Worm (Caenorhabditis elegans) whole organism, L4 larva: ENCODE measurements around the gene blos-7.
A peak's percentile ranks its signal among the peaks of the same experiment; 100 is the strongest.

ENCODE experiments used
- F10B5.3 ChIP-seq: sonication (generic microtip); optimal IDR thresholded peaks from 2 replicates; lab custom pipeline; 2016; ENCODE audit warnings: mild to moderate bottlenecking, missing genetic modification characterization, missing compliant biosample characterization
- F44E2.7 ChIP-seq: fragments of 200-800 bp; sonication (Bioruptor generic); IDR thresholded peaks from 2 replicates; pipeline ENCODE4 v2.1.2; 2022; ENCODE audit warnings: missing genetic modification characterization, missing compliant biosample characterization
- R02D3.7 ChIP-seq: fragments of 150-350 bp; sonication (generic microtip); optimal IDR thresholded peaks from 3 replicates; lab custom pipeline; 2014; ENCODE audit warnings: missing biosample characterization, missing genetic modification characterization
- T20F7.1 ChIP-seq: fragments of 200-800 bp; sonication (Bioruptor generic); optimal IDR thresholded peaks from 2 replicates; lab custom pipeline; 2018; ENCODE audit warnings: mild to moderate bottlenecking, missing genetic modification characterization, missing compliant biosample characterization
- Y48G9A.11 ChIP-seq: fragments of 200-800 bp; sonication (Bioruptor generic); IDR thresholded peaks from 2 replicates; pipeline ENCODE4 v1.3.6; 2022; ENCODE audit warnings: missing genetic modification reagents, missing genetic modification characterization, missing compliant biosample characterization
- Y5F2A.4 ChIP-seq: fragments of 200-800 bp; sonication (Bioruptor generic); optimal IDR thresholded peaks from 2 replicates; lab custom pipeline; 2018; ENCODE audit warnings: mild to moderate bottlenecking, missing genetic modification characterization, missing compliant biosample characterization
- ZK546.5 ChIP-seq, 2 experiments: sonication (generic microtip); optimal IDR thresholded peaks; 2 replicates each; lab custom pipeline; 2017; ENCODE audit warnings: missing biosample characterization in 2 of 2, missing genetic modification characterization in 2 of 2
- aha-1 ChIP-seq: fragments of 150-350 bp; peaks from one replicate; lab custom pipeline; 2014; ENCODE audit warnings: missing biosample characterization, missing genetic modification characterization
- arid-1 ChIP-seq: fragments of 200-800 bp; sonication (Bioruptor generic); conservative IDR thresholded peaks from 2 replicates; pipeline ENCODE4 v1.3.6; 2022; ENCODE audit warnings: missing genetic modification reagents, missing genetic modification characterization, missing compliant biosample characterization
- attf-4 ChIP-seq: sonication (generic microtip); optimal IDR thresholded peaks from 3 replicates; lab custom pipeline; 2017; ENCODE audit warnings: missing biosample characterization, missing genetic modification characterization
- ceh-20 ChIP-seq: fragments of 200-800 bp; sonication (Bioruptor generic); IDR thresholded peaks from 2 replicates; pipeline ENCODE4 v1.3.6; 2022; ENCODE audit warnings: missing genetic modification reagents, missing genetic modification characterization, missing compliant biosample characterization
- ceh-28 ChIP-seq: fragments of 150-350 bp; optimal IDR thresholded peaks from 2 replicates; lab custom pipeline; 2014; ENCODE audit warnings: missing biosample characterization, missing genetic modification reagents, missing genetic modification characterization
- ceh-32 ChIP-seq: sonication (generic microtip); optimal IDR thresholded peaks from 2 replicates; lab custom pipeline; 2016; ENCODE audit warnings: mild to moderate bottlenecking, missing genetic modification characterization, missing compliant biosample characterization; ENCODE audit not compliant: poor library complexity
- ceh-62 ChIP-seq: sonication (generic microtip); optimal IDR thresholded peaks from 2 replicates; lab custom pipeline; 2017; ENCODE audit warnings: missing biosample characterization, missing genetic modification characterization
- ces-1 ChIP-seq: fragments of 150-350 bp; sonication (generic microtip); optimal IDR thresholded peaks from 4 replicates; lab custom pipeline; 2014; ENCODE audit warnings: missing biosample characterization, missing genetic modification reagents, missing genetic modification characterization
- ctbp-1 ChIP-seq: fragments of 200-800 bp; sonication (Bioruptor generic); IDR thresholded peaks from 2 replicates; pipeline ENCODE4 v1.3.6; 2022; ENCODE audit warnings: missing genetic modification reagents, missing genetic modification characterization, missing compliant biosample characterization
- daf-19 ChIP-seq: fragments of 200-800 bp; sonication (Bioruptor generic); conservative IDR thresholded peaks from 2 replicates; pipeline ENCODE4 v1.3.6; 2022; ENCODE audit warnings: missing genetic modification characterization, missing compliant biosample characterization
- dmd-6 ChIP-seq: fragments of 200-800 bp; sonication (Bioruptor generic); IDR thresholded peaks from 2 replicates; pipeline ENCODE4 v1.3.6; 2022; ENCODE audit warnings: missing genetic modification reagents, missing genetic modification characterization, missing compliant biosample characterization
- dmd-8 ChIP-seq: fragments of 200-800 bp; sonication (Bioruptor generic); IDR thresholded peaks from 2 replicates; pipeline ENCODE4 v1.3.6; 2022; ENCODE audit warnings: missing genetic modification characterization, missing compliant biosample characterization
- dpl-1 ChIP-seq: fragments of 150-350 bp; optimal IDR thresholded peaks from 2 replicates; lab custom pipeline; 2014; ENCODE audit warnings: missing biosample characterization, missing genetic modification reagents, missing genetic modification characterization
- egl-27 ChIP-seq: sonication (generic microtip); optimal IDR thresholded peaks from 3 replicates; lab custom pipeline; 2017; ENCODE audit warnings: missing biosample characterization, missing genetic modification reagents, missing genetic modification characterization
- fkh-10 ChIP-seq: fragments of 150-350 bp; optimal IDR thresholded peaks from 2 replicates; lab custom pipeline; 2014; ENCODE audit warnings: missing biosample characterization, missing genetic modification reagents, missing genetic modification characterization
- gei-8 ChIP-seq: fragments of 200-800 bp; sonication (Bioruptor generic); optimal IDR thresholded peaks from 2 replicates; lab custom pipeline; 2018; ENCODE audit warnings: mild to moderate bottlenecking, missing genetic modification characterization, missing compliant biosample characterization
- hif-1 ChIP-seq, 2 experiments: sonication (generic microtip); optimal IDR thresholded peaks; 2 replicates each; lab custom pipeline; 2016 to 2017; ENCODE audit warnings: missing compliant biosample characterization in 2 of 2, missing genetic modification characterization in 2 of 2, missing genetic modification reagents in 2 of 2, missing genotype in 2 of 2, mild to moderate bottlenecking in 1 of 2
- hmg-1.1 ChIP-seq: fragments of 200-800 bp; sonication (Bioruptor generic); IDR thresholded peaks from 2 replicates; pipeline ENCODE4 v1.3.6; 2022; ENCODE audit warnings: missing genetic modification reagents, missing genetic modification characterization, missing compliant biosample characterization
- jun-1 ChIP-seq: fragments of 150-350 bp; optimal IDR thresholded peaks from 2 replicates; lab custom pipeline; 2014; ENCODE audit warnings: missing biosample characterization, missing genetic modification reagents, missing genetic modification characterization
- lin-1 ChIP-seq: fragments of 200-800 bp; sonication (Bioruptor generic); IDR thresholded peaks from 2 replicates; pipeline ENCODE4 v1.3.6; 2022; ENCODE audit warnings: missing genetic modification reagents, missing genetic modification characterization, missing compliant biosample characterization
- lin-13 ChIP-seq: fragments of 150-350 bp; optimal IDR thresholded peaks from 2 replicates; lab custom pipeline; 2014; ENCODE audit warnings: missing biosample characterization, missing genetic modification reagents, missing genetic modification characterization
- lin-38 ChIP-seq: fragments of 200-800 bp; sonication (Bioruptor generic); IDR thresholded peaks from 2 replicates; pipeline ENCODE4 v1.3.6; 2022; ENCODE audit warnings: missing genetic modification reagents, missing genetic modification characterization, missing compliant biosample characterization
- lir-3 ChIP-seq: sonication (generic microtip); optimal IDR thresholded peaks from 2 replicates; lab custom pipeline; 2016; ENCODE audit warnings: mild to moderate bottlenecking, missing genetic modification characterization, missing compliant biosample characterization
- madf-5 ChIP-seq, 2 experiments: fragments of 200-800 bp; sonication (Bioruptor generic); IDR thresholded peaks; 2 replicates each; pipeline ENCODE4 v1.3.6; 2022; ENCODE audit warnings: missing compliant biosample characterization in 2 of 2, missing genetic modification characterization in 2 of 2
- mep-1 ChIP-seq: fragments of 150-350 bp; sonication (generic microtip); optimal IDR thresholded peaks from 3 replicates; lab custom pipeline; 2014; ENCODE audit warnings: missing biosample characterization, missing genetic modification characterization
- mes-2 ChIP-seq: sonication (generic microtip); optimal IDR thresholded peaks from 2 replicates; lab custom pipeline; 2016; ENCODE audit warnings: missing genotype, mild to moderate bottlenecking, missing genetic modification characterization, missing compliant biosample characterization; ENCODE audit not compliant: poor library complexity, severe bottlenecking
- mxl-3 ChIP-seq: fragments of 200-800 bp; sonication (Bioruptor generic); optimal IDR thresholded peaks from 2 replicates; lab custom pipeline; 2018; ENCODE audit warnings: mild to moderate bottlenecking, missing genetic modification characterization, missing compliant biosample characterization
- nhr-237 ChIP-seq: sonication (generic microtip); optimal IDR thresholded peaks from 2 replicates; lab custom pipeline; 2017; ENCODE audit warnings: missing biosample characterization, missing genetic modification characterization
- nhr-28 ChIP-seq: fragments of 150-350 bp; optimal IDR thresholded peaks from 2 replicates; lab custom pipeline; 2014; ENCODE audit warnings: missing biosample characterization, missing genetic modification characterization
- nhr-48 ChIP-seq: sonication (generic microtip); optimal IDR thresholded peaks from 2 replicates; lab custom pipeline; 2016; ENCODE audit warnings: mild to moderate bottlenecking, missing genetic modification characterization, missing compliant biosample characterization
- nhr-77 ChIP-seq: fragments of 150-350 bp; optimal IDR thresholded peaks from 2 replicates; lab custom pipeline; 2014; ENCODE audit warnings: missing biosample characterization, missing genetic modification characterization
- saeg-2 ChIP-seq: fragments of 200-800 bp; sonication (Bioruptor generic); IDR thresholded peaks from 2 replicates; pipeline ENCODE4 v1.3.6; 2022; ENCODE audit warnings: missing genetic modification reagents, missing genetic modification characterization, missing compliant biosample characterization
- sdz-12 ChIP-seq: fragments of 200-800 bp; sonication (Bioruptor generic); optimal IDR thresholded peaks from 2 replicates; lab custom pipeline; 2018; ENCODE audit warnings: mild to moderate bottlenecking, missing genetic modification characterization, missing compliant biosample characterization
- skn-1 ChIP-seq: fragments of 150-350 bp; optimal IDR thresholded peaks from 2 replicates; lab custom pipeline; 2014; ENCODE audit warnings: missing biosample characterization, missing genetic modification characterization
- snpc-1.2 ChIP-seq: fragments of 200-800 bp; sonication (Bioruptor generic); IDR thresholded peaks from 2 replicates; pipeline ENCODE4 v1.3.6; 2022; ENCODE audit warnings: missing genetic modification reagents, missing genetic modification characterization, missing compliant biosample characterization
- snpc-4 ChIP-seq: fragments of 150-350 bp; optimal IDR thresholded peaks from 2 replicates; lab custom pipeline; 2014; ENCODE audit warnings: missing biosample characterization, missing genetic modification characterization
- tra-1 ChIP-seq: fragments of 200-800 bp; sonication (Bioruptor generic); IDR thresholded peaks from 2 replicates; pipeline ENCODE4 v1.3.6; 2022; ENCODE audit warnings: missing genetic modification reagents, missing genetic modification characterization, missing compliant biosample characterization
- unc-130 ChIP-seq: sonication (generic microtip); optimal IDR thresholded peaks from 2 replicates; lab custom pipeline; 2016; ENCODE audit warnings: missing genetic modification reagents, missing genetic modification characterization, missing compliant biosample characterization
- unc-62 ChIP-seq, 3 experiments: fragments of 150-350 bp in 1 of 3; sonication (generic microtip); optimal IDR thresholded peaks in 2 of 3; peaks in 1 of 3; 1 replicate in 1 of 3; 2 replicates in 2 of 3; lab custom pipeline; 2014 to 2017; ENCODE audit warnings: missing biosample characterization in 3 of 3, missing genetic modification characterization in 3 of 3, missing genetic modification reagents in 3 of 3, missing genotype in 1 of 3
- vab-7 ChIP-seq: fragments of 200-800 bp; sonication (Bioruptor generic); IDR thresholded peaks from 2 replicates; pipeline ENCODE4 v1.3.6; 2022; ENCODE audit warnings: missing genetic modification reagents, missing genetic modification characterization, missing compliant biosample characterization
- zag-1 ChIP-seq: fragments of 150-350 bp; optimal IDR thresholded peaks from 2 replicates; lab custom pipeline; 2014; ENCODE audit warnings: missing biosample characterization, missing genetic modification characterization
- zip-2 ChIP-seq: fragments of 150-350 bp; optimal IDR thresholded peaks from 2 replicates; lab custom pipeline; 2014; ENCODE audit warnings: missing biosample characterization, missing genetic modification characterization
- ztf-11 ChIP-seq: fragments of 150-350 bp; optimal IDR thresholded peaks from 2 replicates; lab custom pipeline; 2014; ENCODE audit warnings: missing biosample characterization, missing genetic modification characterization

Gene blos-7

ce11 chrIV:3551777-3552462, 30.8 kb downstream of the blos-7 start (continued):
- TF ChIP-seq lin-38 (GFP tag; lab: Robert Waterston, UW) (peak; percentile 85), vab-7 (GFP tag; lab: Robert Waterston, UW) (peak; percentile 76), nhr-48 (tag; lab: Kevin White, UChicago) (peak; percentile 45), nhr-237 (tag; lab: Kevin White, UChicago) (no peak), snpc-1.2 (GFP tag; lab: Robert Waterston, UW) (peak; percentile 78; the same call in 1 of the 2 replicates), hmg-1.1 (peak; percentile 83), snpc-4 (no peak), nhr-77 (tag; lab: Kevin White, UChicago) (no peak), dmd-6 (GFP tag; lab: Robert Waterston, UW) (peak; percentile 64), arid-1 (GFP tag; lab: Robert Waterston, UW) (peak; percentile 68), unc-130 (GFP tag; lab: Kevin White, UChicago) (peak; percentile 26), hif-1 (tag; optimal IDR thresholded peaks at IDR 0.05; lab: Kevin White, UChicago) (peak in 1 of 2 experiments; percentile 15), F10B5.3 (tag; lab: Kevin White, UChicago) (no peak), saeg-2 (peak; percentile 51; the same call in 1 of the 2 replicates), ztf-11 (tag; lab: Kevin White, UChicago) (no peak), jun-1 (tag; lab: Kevin White, UChicago) (no peak), dmd-8 (peak; percentile 84), ZK546.5 (tag; optimal IDR thresholded peaks at IDR 0.05; lab: Kevin White, UChicago) (no peak), daf-19 (GFP tag; lab: Robert Waterston, UW) (no peak), ceh-32 (no peak), R02D3.7 (tag; lab: Kevin White, UChicago) (no peak), mes-2 (tag; lab: Kevin White, UChicago) (peak; percentile 83), zip-2 (tag; lab: Kevin White, UChicago) (peak; percentile 24), Y48G9A.11 (GFP tag; lab: Robert Waterston, UW) (peak; percentile 55; the same call in 1 of the 2 replicates), attf-4 (tag; lab: Kevin White, UChicago) (no peak), fkh-10 (GFP tag; lab: Kevin White, UChicago) (no peak), lir-3 (tag; lab: Kevin White, UChicago) (peak; percentile 22), gei-8 (GFP tag; lab: Kevin White, UChicago) (no peak), dpl-1 (GFP tag; lab: Kevin White, UChicago) (peak; percentile 38), lin-13 (GFP tag; lab: Kevin White, UChicago) (peak; percentile 59), ces-1 (GFP tag; lab: Kevin White, UChicago) (no peak), skn-1 (tag; lab: Kevin White, UChicago) (no peak), sdz-12 (peak; percentile 23), ceh-62 (no peak), zag-1 (tag; lab: Kevin White, UChicago) (no peak), mep-1 (tag; lab: Kevin White, UChicago) (no peak), madf-5 (GFP tag; IDR thresholded peaks at IDR 0.05; lab: Robert Waterston, UW) (peak; percentile 58 to 82; a peak in 2 of 4 replicates), aha-1 (peak; percentile 70), F44E2.7 (GFP tag; lab: Robert Waterston, UW) (0 out of 2 replicates have a peak, but pooled peaks have one; percentile 7), ceh-28 (no peak), tra-1 (GFP tag; lab: Robert Waterston, UW) (peak; percentile 55), unc-62 (GFP tag; optimal IDR thresholded peaks at IDR 0.05 in 1 of 2; lab: Kevin White, UChicago) (peak in 1 of 2 experiments; percentile 87), unc-62 (tag; optimal IDR thresholded peaks at IDR 0.05; lab: Kevin White, UChicago) (no peak), egl-27 (tag; lab: Kevin White, UChicago) (no peak), T20F7.1 (GFP tag; lab: Kevin White, UChicago) (no peak), nhr-28 (tag; lab: Kevin White, UChicago) (peak; percentile 19), Y5F2A.4 (GFP tag; lab: Kevin White, UChicago) (peak; percentile 30), mxl-3 (GFP tag; lab: Kevin White, UChicago) (peak; percentile 13), ctbp-1 (GFP tag; lab: Robert Waterston, UW) (peak; percentile 86), ceh-20 (GFP tag; lab: Robert Waterston, UW) (0 out of 2 replicates have a peak, but pooled peaks have one; percentile 41), lin-1 (peak; percentile 30; the same call in 1 of the 2 replicates)
